Fruit fly (Drosophila melanogaster) whole organism, embryonic: ENCODE measurements around the gene CG15773.

Source experiments
- CG12071 ChIP-seq: fragments of 200-800 bp; sonication (Bioruptor generic); optimal IDR thresholded peaks from 3 replicates; lab custom pipeline; 2018; ENCODE audit warnings: missing biosample characterization, mild to moderate bottlenecking, missing genetic modification characterization
- CG12236 ChIP-seq: fragments of 200-800 bp; sonication (Bioruptor generic); optimal IDR thresholded peaks from 2 replicates; lab custom pipeline; 2016; ENCODE audit warnings: missing biosample characterization, missing genetic modification characterization
- CG12769 ChIP-seq: fragments of 200-800 bp; sonication (Bioruptor generic); optimal IDR thresholded peaks from 2 replicates; lab custom pipeline; 2019; ENCODE audit warnings: missing biosample characterization, mild to moderate bottlenecking, missing genetic modification characterization, moderate library complexity
- CG12942 ChIP-seq: fragments of 200-800 bp; sonication (Bioruptor generic); optimal IDR thresholded peaks from 3 replicates; lab custom pipeline; 2016; ENCODE audit warnings: missing biosample characterization, missing genetic modification characterization
- CG13296 ChIP-seq: fragments of 200-800 bp; sonication (Bioruptor generic); optimal IDR thresholded peaks from 3 replicates; lab custom pipeline; 2018; ENCODE audit warnings: missing biosample characterization, mild to moderate bottlenecking, missing genetic modification characterization
- CG14050 ChIP-seq: fragments of 200-800 bp; sonication (Bioruptor generic); IDR thresholded peaks from 3 replicates; pipeline ENCODE4 v1.3.6; 2022; ENCODE audit warnings: missing biosample characterization, missing genetic modification characterization
- CG17359 ChIP-seq: fragments of 200-800 bp; sonication (Bioruptor generic); optimal IDR thresholded peaks from 3 replicates; lab custom pipeline; 2018; ENCODE audit warnings: missing biosample characterization, mild to moderate bottlenecking, missing genetic modification characterization, moderate library complexity
- CG33213 ChIP-seq: fragments of 200-800 bp; sonication (Bioruptor generic); optimal IDR thresholded peaks from 3 replicates; lab custom pipeline; 2016; ENCODE audit warnings: missing biosample characterization, missing genetic modification characterization
- CG3407 ChIP-seq: fragments of 200-800 bp; sonication (Bioruptor generic); optimal IDR thresholded peaks from 2 replicates; lab custom pipeline; 2018; ENCODE audit warnings: missing biosample characterization, mild to moderate bottlenecking, missing genetic modification characterization
- CG4404 ChIP-seq: fragments of 200-800 bp; sonication (Bioruptor generic); IDR thresholded peaks from 2 replicates; pipeline ENCODE4 v1.3.6; 2022; ENCODE audit warnings: missing biosample characterization, missing genetic modification characterization
- CG4424 ChIP-seq: fragments of 200-800 bp; sonication (Bioruptor generic); optimal IDR thresholded peaks from 3 replicates; lab custom pipeline; 2016; ENCODE audit warnings: missing biosample characterization, missing genetic modification characterization
- CG6689 ChIP-seq: fragments of 200-800 bp; sonication (Bioruptor generic); IDR thresholded peaks from 2 replicates; pipeline ENCODE4 v1.3.6; 2022; ENCODE audit warnings: missing biosample characterization, missing genetic modification characterization
- CG6765 ChIP-seq: fragments of 200-800 bp; sonication (Bioruptor generic); optimal IDR thresholded peaks from 3 replicates; lab custom pipeline; 2017; ENCODE audit warnings: missing biosample characterization, mild to moderate bottlenecking, missing genetic modification characterization
- CG6813 ChIP-seq: fragments of 200-800 bp; sonication (Bioruptor generic); optimal IDR thresholded peaks from 2 replicates; lab custom pipeline; 2017; ENCODE audit warnings: missing biosample characterization, missing genetic modification characterization, mild to moderate bottlenecking, moderate library complexity, missing genetic modification reagents
- CG7357 ChIP-seq: fragments of 200-800 bp; sonication (Bioruptor generic); IDR thresholded peaks from 3 replicates; pipeline ENCODE4 v1.3.6; 2022; ENCODE audit warnings: missing biosample characterization, missing genetic modification characterization
- CG7786 ChIP-seq: fragments of 200-800 bp; sonication (Bioruptor generic); optimal IDR thresholded peaks from 2 replicates; lab custom pipeline; 2016; ENCODE audit warnings: missing biosample characterization, missing genetic modification characterization
- CG7928 ChIP-seq: fragments of 200-800 bp; sonication (Bioruptor generic); optimal IDR thresholded peaks from 2 replicates; lab custom pipeline; 2017; ENCODE audit warnings: missing biosample characterization, mild to moderate bottlenecking, missing genetic modification characterization
- CHES-1-like ChIP-seq: fragments of 200-800 bp; sonication (Bioruptor generic); optimal IDR thresholded peaks from 2 replicates; lab custom pipeline; 2016; ENCODE audit warnings: missing biosample characterization, missing genetic modification characterization
- CTCF ChIP-seq: fragments of 200-800 bp; sonication (Bioruptor generic); optimal IDR thresholded peaks from 2 replicates; lab custom pipeline; 2017; ENCODE audit warnings: missing biosample characterization, mild to moderate bottlenecking, missing genetic modification characterization, moderate library complexity
- D ChIP-seq, 2 experiments: fragments of 200-800 bp in 1 of 2; fragments of >200 bp in 1 of 2; sonication (Bioruptor generic) in 1 of 2; optimal IDR thresholded peaks; 2 replicates in 1 of 2; 3 replicates in 1 of 2; lab custom pipeline; 2017; ENCODE audit warnings: mild to moderate bottlenecking in 1 of 2, missing biosample characterization in 1 of 2, missing genetic modification characterization in 1 of 2, missing genetic modification reagents in 1 of 2
- E2f1 ChIP-seq: fragments of 200-800 bp; sonication (Bioruptor generic); IDR thresholded peaks from 2 replicates; pipeline ENCODE4 v1.3.6; 2022; ENCODE audit warnings: missing biosample characterization, missing genetic modification characterization
- E2f2 ChIP-seq: fragments of 200-800 bp; sonication (Bioruptor generic); IDR thresholded peaks from 2 replicates; pipeline ENCODE4 v1.3.6; 2022; ENCODE audit warnings: missing biosample characterization, missing genetic modification characterization
- Fer2 ChIP-seq: fragments of 200-800 bp; sonication (Bioruptor generic); optimal IDR thresholded peaks from 2 replicates; lab custom pipeline; 2018; ENCODE audit warnings: missing biosample characterization, mild to moderate bottlenecking, missing genetic modification characterization, moderate library complexity
- Fer3 ChIP-seq: fragments of 200-800 bp; sonication (Bioruptor generic); optimal IDR thresholded peaks from 2 replicates; lab custom pipeline; 2018; ENCODE audit warnings: missing biosample characterization, mild to moderate bottlenecking, missing genetic modification characterization, moderate library complexity
- HLH4C ChIP-seq: fragments of 200-800 bp; sonication (Bioruptor generic); IDR thresholded peaks from 3 replicates; pipeline ENCODE4 v1.3.6; 2022; ENCODE audit warnings: missing biosample characterization, missing genetic modification characterization; ENCODE audit not compliant: partially characterized antibody
- MBD-R2 ChIP-seq: fragments of 200-800 bp; sonication (Bioruptor generic); IDR thresholded peaks from 2 replicates; pipeline ENCODE4 v1.3.6; 2022; ENCODE audit warnings: missing biosample characterization, missing genetic modification characterization
- NFAT ChIP-seq: fragments of 200-800 bp; sonication (Bioruptor generic); IDR thresholded peaks from 2 replicates; pipeline ENCODE4 v1.3.6; 2022; ENCODE audit warnings: missing biosample characterization, missing genetic modification characterization
- Opbp ChIP-seq: fragments of 200-800 bp; sonication (Bioruptor generic); IDR thresholded peaks from 3 replicates; pipeline ENCODE4 v1.3.6; 2022; ENCODE audit warnings: missing biosample characterization, missing genetic modification characterization; ENCODE audit not compliant: partially characterized antibody
- Side ChIP-seq: fragments of 200-800 bp; sonication (Bioruptor generic); optimal IDR thresholded peaks from 2 replicates; lab custom pipeline; 2016; ENCODE audit warnings: missing biosample characterization, missing genetic modification characterization
- YL-1 ChIP-seq: fragments of 200-800 bp; sonication (Bioruptor generic); optimal IDR thresholded peaks from 3 replicates; lab custom pipeline; 2017; ENCODE audit warnings: missing biosample characterization, mild to moderate bottlenecking, missing genetic modification characterization
- ase ChIP-seq: fragments of 200-800 bp; sonication (Bioruptor generic); IDR thresholded peaks from 3 replicates; pipeline ENCODE4 v1.3.6; 2022; ENCODE audit warnings: missing biosample characterization, missing genetic modification characterization
- bcd ChIP-seq: fragments of 200-800 bp; sonication (Bioruptor generic); optimal IDR thresholded peaks from 2 replicates; lab custom pipeline; 2017; ENCODE audit warnings: missing biosample characterization, mild to moderate bottlenecking, missing genetic modification characterization
- ci ChIP-seq: fragments of 200-800 bp; sonication (Bioruptor generic); IDR thresholded peaks from 3 replicates; pipeline ENCODE4 v1.3.6; 2022; ENCODE audit warnings: missing biosample characterization, missing genetic modification characterization
- esg ChIP-seq: fragments of 200-800 bp; sonication (Bioruptor generic); conservative IDR thresholded peaks from 2 replicates; pipeline ENCODE4 v1.3.6; 2022; ENCODE audit warnings: missing biosample characterization, missing genetic modification characterization
- jing ChIP-seq: fragments of 200-800 bp; sonication (Bioruptor generic); optimal IDR thresholded peaks from 2 replicates; lab custom pipeline; 2018; ENCODE audit warnings: missing biosample characterization, mild to moderate bottlenecking, missing genetic modification characterization
- ken ChIP-seq: fragments of 200-800 bp; sonication (Bioruptor generic); IDR thresholded peaks from 3 replicates; pipeline ENCODE4 v1.3.6; 2022; ENCODE audit warnings: missing biosample characterization, missing genetic modification characterization
- mam ChIP-seq: fragments of 200-800 bp; sonication (Bioruptor generic); optimal IDR thresholded peaks from 3 replicates; lab custom pipeline; 2016; ENCODE audit warnings: missing biosample characterization, missing genetic modification characterization
- nom ChIP-seq: fragments of 200-800 bp; sonication (Bioruptor generic); optimal IDR thresholded peaks from 2 replicates; lab custom pipeline; 2017; ENCODE audit warnings: missing biosample characterization, missing genetic modification characterization, mild to moderate bottlenecking, moderate library complexity, missing genetic modification reagents
- pan ChIP-seq, 4 experiments: fragments of >200 bp in 3 of 4; fragments of 200-800 bp in 1 of 4; sonication (Bioruptor generic) in 1 of 4; optimal IDR thresholded peaks in 3 of 4; IDR thresholded peaks in 1 of 4; 2 replicates each; pipeline versions ENCODE4 v1.3.6 to Lab custom; 2017 to 2022; ENCODE audit warnings: missing biosample characterization in 2 of 4, missing genetic modification characterization in 2 of 4, mixed read lengths in 1 of 4
- ranshi ChIP-seq: fragments of 200-800 bp; sonication (Bioruptor generic); IDR thresholded peaks from 2 replicates; pipeline ENCODE4 v1.3.6; 2022; ENCODE audit warnings: missing biosample characterization, missing genetic modification characterization
- row ChIP-seq: fragments of 200-800 bp; sonication (Bioruptor generic); IDR thresholded peaks from 3 replicates; pipeline ENCODE4 v1.3.6; 2022; ENCODE audit warnings: missing biosample characterization, missing genetic modification characterization
- salm ChIP-seq: fragments of 200-800 bp; sonication (Bioruptor generic); optimal IDR thresholded peaks from 2 replicates; lab custom pipeline; 2018; ENCODE audit warnings: missing biosample characterization, mild to moderate bottlenecking, missing genetic modification characterization
- shn ChIP-seq: fragments of 200-800 bp; sonication (Bioruptor generic); optimal IDR thresholded peaks from 3 replicates; lab custom pipeline; 2016; ENCODE audit warnings: missing biosample characterization, missing genetic modification characterization
- sisA ChIP-seq: fragments of 200-800 bp; sonication (Bioruptor generic); IDR thresholded peaks from 2 replicates; pipeline ENCODE4 v1.3.6; 2022; ENCODE audit warnings: missing biosample characterization, missing genetic modification characterization
- sob ChIP-seq: fragments of 200-800 bp; sonication (Bioruptor generic); IDR thresholded peaks from 2 replicates; pipeline ENCODE4 v1.3.6; 2022; ENCODE audit warnings: missing biosample characterization, missing genetic modification characterization
- ttk ChIP-seq: fragments of 200-800 bp; sonication (Bioruptor generic); IDR thresholded peaks from 2 replicates; pipeline ENCODE4 v2.1.2; 2022; ENCODE audit warnings: missing biosample characterization, missing genetic modification characterization
- yki ChIP-seq: fragments of >200 bp; optimal IDR thresholded peaks from 3 replicates; lab custom pipeline; 2018
- zf30C ChIP-seq: fragments of 200-800 bp; sonication (Bioruptor generic); optimal IDR thresholded peaks from 3 replicates; lab custom pipeline; 2018; ENCODE audit warnings: missing biosample characterization, mild to moderate bottlenecking, missing genetic modification characterization
- zfh1 ChIP-seq: fragments of 200-800 bp; sonication (Bioruptor generic); IDR thresholded peaks from 3 replicates; pipeline ENCODE4 v1.3.6; 2022; ENCODE audit warnings: missing biosample characterization, missing genetic modification characterization

CG15773 gene

dm6 chrX:5737157-5737556 is 4.6 kb downstream of the CG15773 start (continued):
- TF ChIP-seq ase (GFP tag; lab: Robert Waterston, UW): peak; percentile 27; the same call in 1 of the 3 replicates
- TF ChIP-seq Side (GFP tag; lab: Kevin White, UChicago): no peak
- peak; percentile 41 for TF ChIP-seq CG6813
- 0 out of 2 replicates have a peak, but pooled peaks have one; percentile 14 for TF ChIP-seq esg (GFP tag; lab: Robert Waterston, UW)
- peak; percentile 47; the same call in 1 of the 3 replicates for TF ChIP-seq row
- TF ChIP-seq CG6765 (GFP tag; lab: Kevin White, UChicago): peak; percentile 8
- TF ChIP-seq pan (optimal IDR thresholded peaks at IDR 0.05; lab: Kevin White, UChicago): no peak
- peak in 1 of 2 experiments; percentile 38 for TF ChIP-seq pan (GFP tag; optimal IDR thresholded peaks at IDR 0.05 in 1 of 2, IDR thresholded peaks at IDR 0.05 in 1 of 2)
- 0 out of 3 replicates have a peak, but pooled peaks have one; percentile 16 for TF ChIP-seq CG14050 (GFP tag; lab: Robert Waterston, UW)
- TF ChIP-seq CG6689 (GFP tag; lab: Robert Waterston, UW): peak; percentile 47
- TF ChIP-seq MBD-R2 (GFP tag; lab: Robert Waterston, UW): 0 out of 2 replicates have a peak, but pooled peaks have one; percentile 35
- TF ChIP-seq E2f1 (GFP tag; lab: Robert Waterston, UW): peak; percentile 17; the same call in 1 of the 2 replicates
- TF ChIP-seq CG12071 (GFP tag; lab: Kevin White, UChicago): peak; percentile 4
- peak; percentile 50; the same call in 2 of the 3 replicates for TF ChIP-seq zfh1
- 0 out of 2 replicates have a peak, but pooled peaks have one; percentile 19 for TF ChIP-seq NFAT (GFP tag; lab: Robert Waterston, UW)
- TF ChIP-seq ci (GFP tag; lab: Robert Waterston, UW): peak; percentile 69; the same call in 2 of the 3 replicates
- peak; percentile 33; the same call in 1 of the 2 replicates for TF ChIP-seq ttk
- TF ChIP-seq CG4424 (GFP tag; lab: Kevin White, UChicago): peak; percentile 22
- peak; percentile 76 for TF ChIP-seq CG12769 (tag; lab: Kevin White, UChicago)

- TF ChIP-seq yki (lab: Kevin White, UChicago): no peak
- no peak for TF ChIP-seq CG3407 (GFP tag; lab: Kevin White, UChicago)
- 0 out of 2 replicates have a peak, but pooled peaks have one; percentile 6 for TF ChIP-seq ranshi (GFP tag; lab: Robert Waterston, UW)
- peak; percentile 86 for TF ChIP-seq sob (GFP tag; lab: Robert Waterston, UW)
- peak; percentile 17 for TF ChIP-seq salm (tag; lab: Kevin White, UChicago)
- TF ChIP-seq CTCF (GFP tag; lab: Kevin White, UChicago): peak; percentile 50
- TF ChIP-seq D (optimal IDR thresholded peaks at IDR 0.05; lab: Kevin White, UChicago): no peak
- no peak for TF ChIP-seq D (GFP tag; optimal IDR thresholded peaks at IDR 0.05; lab: Kevin White, UChicago)
- peak; percentile 37 for TF ChIP-seq shn (GFP tag; lab: Kevin White, UChicago)
- no peak for TF ChIP-seq jing
- TF ChIP-seq mam: peak; percentile 73
- no peak for TF ChIP-seq zf30C (GFP tag; lab: Kevin White, UChicago)
- TF ChIP-seq bcd (GFP tag; lab: Kevin White, UChicago): peak; percentile 53
- peak; percentile 70 for TF ChIP-seq CHES-1-like (GFP tag; lab: Kevin White, UChicago)
- TF ChIP-seq Fer3 (tag; lab: Kevin White, UChicago): peak; percentile 9
- TF ChIP-seq CG13296 (GFP tag; lab: Kevin White, UChicago): no peak
- TF ChIP-seq HLH4C (GFP tag; lab: Robert Waterston, UW): peak; percentile 99
- TF ChIP-seq CG12942 (GFP tag; lab: Kevin White, UChicago): no peak
- peak; percentile 78 for TF ChIP-seq CG33213
- TF ChIP-seq E2f2 (GFP tag; lab: Robert Waterston, UW): peak; percentile 76
- TF ChIP-seq sisA: 0 out of 2 replicates have a peak, but pooled peaks have one; percentile 21
- peak; percentile 36 for TF ChIP-seq nom (GFP tag; lab: Kevin White, UChicago)
- peak; percentile 20; the same call in 1 of the 2 replicates for TF ChIP-seq CG4404 (GFP tag; lab: Robert Waterston, UW)
- peak; percentile 56 for TF ChIP-seq CG7928 (GFP tag; lab: Kevin White, UChicago)
- TF ChIP-seq Opbp (GFP tag; lab: Robert Waterston, UW): peak; percentile 99
- TF ChIP-seq YL-1 (GFP tag; lab: Kevin White, UChicago): peak; percentile 49
- no peak for TF ChIP-seq CG12236 (GFP tag; lab: Kevin White, UChicago)
- TF ChIP-seq Fer2 (tag; lab: Kevin White, UChicago): no peak
- TF ChIP-seq CG7786 (GFP tag; lab: Kevin White, UChicago): peak; percentile 28
- TF ChIP-seq CG7357 (GFP tag; lab: Robert Waterston, UW): no peak
- peak; percentile 60 for TF ChIP-seq ken (GFP tag; lab: Robert Waterston, UW)
- no peak for TF ChIP-seq CG6765 (GFP tag; lab: Kevin White, UChicago)
- peak; percentile 35 for TF ChIP-seq CG17359 (tag; lab: Kevin White, UChicago)
Measured at dm6 chrX:5737676-5738220, 5.2 kb downstream of the CG15773 start, which contains the start of gene Snx27. Gene Snx27 (minus strand): TSS chrX:5738031.
